Fruit fly (Drosophila melanogaster): Measurements from ENCODE around the gene CG14269.

The CG14269 gene

dm6 chrX:3398576-3399277, 36.9 kb downstream of the CG14269 start:
- TF ChIP-seq noc (tag; optimal IDR thresholded peaks at IDR 0.05), result no peak

dm6 chrX:3396837-3397495, 38.6 kb downstream of the CG14269 start:
- TF ChIP-seq noc (tag; optimal IDR thresholded peaks at IDR 0.05), result peak; percentile 40

- TF ChIP-seq noc (tag; optimal IDR thresholded peaks at IDR 0.05), result no peak
Observed at dm6 chrX:3394144-3394543, 41.5 kb downstream of the CG14269 start.

dm6 chrX:3389861-3390260, 45.7 kb downstream of the CG14269 start:
- TF ChIP-seq noc (tag; optimal IDR thresholded peaks at IDR 0.05), result peak; percentile 76

Measured in whole organism, larva.